Fruit fly (Drosophila melanogaster) whole organism, embryonic: ENCODE measurements around the gene Evi5.
A peak's percentile ranks its signal among the peaks of the same experiment; 100 is the strongest.

Source experiments
- Atf3 ChIP-seq: fragments of 200-800 bp; sonication (Bioruptor generic); optimal IDR thresholded peaks from 3 replicates; lab custom pipeline; 2016; ENCODE audit warnings: missing biosample characterization, missing genetic modification characterization
- Blimp-1 ChIP-seq: fragments of 200-800 bp; sonication (Bioruptor generic); optimal IDR thresholded peaks from 3 replicates; lab custom pipeline; 2018; ENCODE audit warnings: missing biosample characterization, missing genetic modification characterization, mild to moderate bottlenecking, moderate library complexity, missing genetic modification reagents
- CG10147 ChIP-seq: fragments of 200-800 bp; sonication (Bioruptor generic); optimal IDR thresholded peaks from 2 replicates; lab custom pipeline; 2019; ENCODE audit warnings: missing biosample characterization, mild to moderate bottlenecking, missing genetic modification characterization, moderate library complexity
- CG11695 ChIP-seq: fragments of 200-800 bp; sonication (Bioruptor generic); IDR thresholded peaks from 3 replicates; pipeline ENCODE4 v1.3.6; 2022; ENCODE audit warnings: missing biosample characterization, missing genetic modification characterization
- CG14860 ChIP-seq: fragments of 200-800 bp; sonication (Bioruptor generic); IDR thresholded peaks from 3 replicates; pipeline ENCODE4 v1.3.6; 2022; ENCODE audit warnings: missing biosample characterization, missing genetic modification characterization; ENCODE audit not compliant: partially characterized antibody
- CG15479 ChIP-seq: fragments of 200-800 bp; sonication (Bioruptor generic); optimal IDR thresholded peaks from 3 replicates; lab custom pipeline; 2019; ENCODE audit warnings: missing biosample characterization, mild to moderate bottlenecking, missing genetic modification characterization, moderate library complexity
- CG17385 ChIP-seq: fragments of 200-800 bp; sonication (Bioruptor generic); optimal IDR thresholded peaks from 3 replicates; lab custom pipeline; 2018; ENCODE audit warnings: missing biosample characterization, mild to moderate bottlenecking, missing genetic modification characterization
- CG17912 ChIP-seq: fragments of 200-800 bp; sonication (Bioruptor generic); optimal IDR thresholded peaks from 2 replicates; lab custom pipeline; 2018; ENCODE audit warnings: missing biosample characterization, mild to moderate bottlenecking, missing genetic modification characterization
- CG2875 ChIP-seq: fragments of 200-800 bp; sonication (Bioruptor generic); optimal IDR thresholded peaks from 2 replicates; lab custom pipeline; 2017; ENCODE audit warnings: missing biosample characterization, mild to moderate bottlenecking, missing genetic modification characterization, missing genetic modification reagents
- CG31224 ChIP-seq: fragments of 200-800 bp; sonication (Bioruptor generic); IDR thresholded peaks from 2 replicates; pipeline ENCODE4 v1.3.6; 2022; ENCODE audit warnings: missing biosample characterization, missing genetic modification characterization
- CG31365 ChIP-seq: fragments of 200-800 bp; sonication (Bioruptor generic); optimal IDR thresholded peaks from 2 replicates; lab custom pipeline; 2018; ENCODE audit warnings: missing biosample characterization, mild to moderate bottlenecking, missing genetic modification characterization
- CG3281 ChIP-seq: fragments of 200-800 bp; sonication (Bioruptor generic); optimal IDR thresholded peaks from 3 replicates; lab custom pipeline; 2017; ENCODE audit warnings: missing biosample characterization, mild to moderate bottlenecking, missing genetic modification characterization
- CG34376 ChIP-seq: fragments of 200-800 bp; sonication (Bioruptor generic); optimal IDR thresholded peaks from 2 replicates; lab custom pipeline; 2018; ENCODE audit warnings: missing biosample characterization, mild to moderate bottlenecking, missing genetic modification characterization
- CG4617 ChIP-seq: fragments of 200-800 bp; sonication (Bioruptor generic); optimal IDR thresholded peaks from 3 replicates; lab custom pipeline; 2016; ENCODE audit warnings: missing biosample characterization, missing genetic modification characterization, borderline replicate concordance
- CG6791 ChIP-seq: fragments of 200-800 bp; sonication (Bioruptor generic); IDR thresholded peaks from 3 replicates; pipeline ENCODE4 v1.3.6; 2022; ENCODE audit warnings: missing biosample characterization, missing genetic modification characterization; ENCODE audit not compliant: partially characterized antibody
- CG6854 ChIP-seq: fragments of 200-800 bp; sonication (Bioruptor generic); optimal IDR thresholded peaks from 3 replicates; lab custom pipeline; 2017; ENCODE audit warnings: missing biosample characterization, mild to moderate bottlenecking, missing genetic modification characterization
- CG7372 ChIP-seq: fragments of 200-800 bp; sonication (Bioruptor generic); IDR thresholded peaks from 2 replicates; pipeline ENCODE4 v1.3.6; 2022; ENCODE audit warnings: missing biosample characterization, missing genetic modification characterization
- CG8388 ChIP-seq: fragments of 200-800 bp; sonication (Bioruptor generic); optimal IDR thresholded peaks from 2 replicates; lab custom pipeline; 2019; ENCODE audit warnings: missing biosample characterization, mild to moderate bottlenecking, missing genetic modification characterization, moderate library complexity
- CG9609 ChIP-seq: fragments of 200-800 bp; sonication (Bioruptor generic); optimal IDR thresholded peaks from 3 replicates; lab custom pipeline; 2016; ENCODE audit warnings: missing biosample characterization, missing genetic modification characterization
- Dek ChIP-seq: fragments of 200-800 bp; sonication (Bioruptor generic); optimal IDR thresholded peaks from 3 replicates; lab custom pipeline; 2019; ENCODE audit warnings: missing biosample characterization, mild to moderate bottlenecking, missing genetic modification characterization, moderate library complexity
- Lhr ChIP-seq: fragments of 200-800 bp; sonication (Bioruptor generic); optimal IDR thresholded peaks from 3 replicates; lab custom pipeline; 2017; ENCODE audit warnings: mild to moderate bottlenecking, missing biosample characterization, missing genetic modification reagents, missing genetic modification characterization
- Lpt ChIP-seq: fragments of >200 bp; optimal IDR thresholded peaks from 2 replicates; lab custom pipeline; 2018; ENCODE audit warnings: missing biosample characterization, missing genetic modification characterization
- Mrtf ChIP-seq: fragments of 200-800 bp; sonication (Bioruptor generic); IDR thresholded peaks from 3 replicates; pipeline ENCODE4 v1.3.6; 2022; ENCODE audit warnings: missing biosample characterization, missing genetic modification characterization
- Optix ChIP-seq: fragments of 200-800 bp; sonication (Bioruptor generic); IDR thresholded peaks from 3 replicates; pipeline ENCODE4 v1.3.6; 2022; ENCODE audit warnings: missing biosample characterization, missing genetic modification characterization
- Scr ChIP-seq: fragments of 200-800 bp; sonication (Bioruptor generic); IDR thresholded peaks from 2 replicates; pipeline ENCODE4 v1.3.6; 2022; ENCODE audit warnings: missing biosample characterization, missing genetic modification characterization; ENCODE audit not compliant: partially characterized antibody
- Sry-β ChIP-seq: fragments of 200-800 bp; sonication (Bioruptor generic); optimal IDR thresholded peaks from 2 replicates; lab custom pipeline; 2018; ENCODE audit warnings: missing biosample characterization, mild to moderate bottlenecking, missing genetic modification characterization, moderate library complexity
- ac ChIP-seq: fragments of 200-800 bp; sonication (Bioruptor generic); optimal IDR thresholded peaks from 3 replicates; lab custom pipeline; 2017; ENCODE audit warnings: missing biosample characterization, mild to moderate bottlenecking, missing genetic modification characterization
- al ChIP-seq: fragments of 200-800 bp; sonication (Bioruptor generic); IDR thresholded peaks from 2 replicates; pipeline ENCODE4 v1.3.6; 2022; ENCODE audit warnings: missing biosample characterization, missing genetic modification characterization
- az2 ChIP-seq: fragments of 200-800 bp; sonication (Bioruptor generic); optimal IDR thresholded peaks from 3 replicates; lab custom pipeline; 2016; ENCODE audit warnings: missing biosample characterization, missing genetic modification characterization
- chn ChIP-seq: fragments of 200-800 bp; sonication (Bioruptor generic); optimal IDR thresholded peaks from 2 replicates; lab custom pipeline; 2016; ENCODE audit warnings: missing biosample characterization, missing genetic modification characterization
- corto ChIP-seq: fragments of 200-800 bp; sonication (Bioruptor generic); optimal IDR thresholded peaks from 2 replicates; lab custom pipeline; 2016; ENCODE audit warnings: missing biosample characterization, mild to moderate bottlenecking, missing genetic modification characterization, moderate library complexity
- eyg ChIP-seq: fragments of 200-800 bp; sonication (Bioruptor generic); optimal IDR thresholded peaks from 3 replicates; lab custom pipeline; 2016; ENCODE audit warnings: missing biosample characterization, missing genetic modification characterization
- gcm ChIP-seq: fragments of 200-800 bp; sonication (Bioruptor generic); optimal IDR thresholded peaks from 2 replicates; lab custom pipeline; 2019; ENCODE audit warnings: missing biosample characterization, mild to moderate bottlenecking, missing genetic modification characterization, moderate library complexity
- grau ChIP-seq: fragments of 200-800 bp; optimal IDR thresholded peaks from 3 replicates; lab custom pipeline; 2019; ENCODE audit warnings: missing biosample characterization, mild to moderate bottlenecking, missing genetic modification characterization, moderate library complexity
- hbn ChIP-seq: fragments of 200-800 bp; sonication (Bioruptor generic); IDR thresholded peaks from 2 replicates; pipeline ENCODE4 v1.3.6; 2022; ENCODE audit warnings: missing biosample characterization, missing genetic modification characterization; ENCODE audit not compliant: partially characterized antibody
- hkb ChIP-seq, 2 experiments: fragments of 200-800 bp in 1 of 2; fragments of >200 bp in 1 of 2; sonication (Bioruptor generic) in 1 of 2; IDR thresholded peaks in 1 of 2; optimal IDR thresholded peaks in 1 of 2; 2 replicates each; pipeline versions ENCODE4 v1.3.6 to Lab custom; 2017 to 2022; ENCODE audit warnings: missing biosample characterization in 1 of 2, missing genetic modification characterization in 1 of 2
- lab ChIP-seq: fragments of 200-800 bp; sonication (Bioruptor generic); optimal IDR thresholded peaks from 3 replicates; lab custom pipeline; 2017; ENCODE audit warnings: missing biosample characterization, missing genetic modification characterization, mild to moderate bottlenecking, moderate library complexity, missing genetic modification reagents
- lov ChIP-seq, 2 experiments: fragments of 200-800 bp in 1 of 2; fragments of >200 bp in 1 of 2; sonication (Bioruptor generic) in 1 of 2; IDR thresholded peaks in 1 of 2; optimal IDR thresholded peaks in 1 of 2; 2 replicates in 1 of 2; 3 replicates in 1 of 2; pipeline versions ENCODE4 v1.3.6 to Lab custom; 2017 to 2022; ENCODE audit warnings: missing biosample characterization in 1 of 2, missing genetic modification characterization in 1 of 2
- maf-S ChIP-seq: fragments of 200-800 bp; sonication (Bioruptor generic); optimal IDR thresholded peaks from 2 replicates; lab custom pipeline; 2016; ENCODE audit warnings: missing biosample characterization, missing genetic modification characterization
- nau ChIP-seq: fragments of 200-800 bp; sonication (Bioruptor generic); optimal IDR thresholded peaks from 3 replicates; lab custom pipeline; 2017; ENCODE audit warnings: missing biosample characterization, mild to moderate bottlenecking, missing genetic modification characterization, missing genetic modification reagents
- nerfin-1 ChIP-seq: fragments of 200-800 bp; sonication (Bioruptor generic); optimal IDR thresholded peaks from 3 replicates; lab custom pipeline; 2019; ENCODE audit warnings: missing biosample characterization, mild to moderate bottlenecking, missing genetic modification characterization, moderate library complexity
- pzg ChIP-seq: fragments of 200-800 bp; sonication (Bioruptor generic); optimal IDR thresholded peaks from 3 replicates; lab custom pipeline; 2018; ENCODE audit warnings: missing biosample characterization, mild to moderate bottlenecking, missing genetic modification characterization, moderate library complexity
- ro ChIP-seq: fragments of 200-800 bp; sonication (Bioruptor generic); IDR thresholded peaks from 2 replicates; pipeline ENCODE4 v1.3.6; 2022; ENCODE audit warnings: missing biosample characterization, missing genetic modification characterization
- so ChIP-seq: fragments of 200-800 bp; sonication (Bioruptor generic); IDR thresholded peaks from 3 replicates; pipeline ENCODE4 v1.3.6; 2022; ENCODE audit warnings: missing biosample characterization, missing genetic modification characterization
- sob ChIP-seq: fragments of 200-800 bp; sonication (Bioruptor generic); IDR thresholded peaks from 2 replicates; pipeline ENCODE4 v1.3.6; 2022; ENCODE audit warnings: missing biosample characterization, missing genetic modification characterization
- usp ChIP-seq: fragments of >200 bp; optimal IDR thresholded peaks from 2 replicates; lab custom pipeline; 2017; ENCODE audit warnings: missing biosample characterization, missing genetic modification characterization
- zen2 ChIP-seq: fragments of 200-800 bp; sonication (Bioruptor generic); IDR thresholded peaks from 3 replicates; pipeline ENCODE4 v1.3.6; 2022; ENCODE audit warnings: missing biosample characterization, missing genetic modification characterization; ENCODE audit not compliant: partially characterized antibody

Evi5 gene

DNA sequence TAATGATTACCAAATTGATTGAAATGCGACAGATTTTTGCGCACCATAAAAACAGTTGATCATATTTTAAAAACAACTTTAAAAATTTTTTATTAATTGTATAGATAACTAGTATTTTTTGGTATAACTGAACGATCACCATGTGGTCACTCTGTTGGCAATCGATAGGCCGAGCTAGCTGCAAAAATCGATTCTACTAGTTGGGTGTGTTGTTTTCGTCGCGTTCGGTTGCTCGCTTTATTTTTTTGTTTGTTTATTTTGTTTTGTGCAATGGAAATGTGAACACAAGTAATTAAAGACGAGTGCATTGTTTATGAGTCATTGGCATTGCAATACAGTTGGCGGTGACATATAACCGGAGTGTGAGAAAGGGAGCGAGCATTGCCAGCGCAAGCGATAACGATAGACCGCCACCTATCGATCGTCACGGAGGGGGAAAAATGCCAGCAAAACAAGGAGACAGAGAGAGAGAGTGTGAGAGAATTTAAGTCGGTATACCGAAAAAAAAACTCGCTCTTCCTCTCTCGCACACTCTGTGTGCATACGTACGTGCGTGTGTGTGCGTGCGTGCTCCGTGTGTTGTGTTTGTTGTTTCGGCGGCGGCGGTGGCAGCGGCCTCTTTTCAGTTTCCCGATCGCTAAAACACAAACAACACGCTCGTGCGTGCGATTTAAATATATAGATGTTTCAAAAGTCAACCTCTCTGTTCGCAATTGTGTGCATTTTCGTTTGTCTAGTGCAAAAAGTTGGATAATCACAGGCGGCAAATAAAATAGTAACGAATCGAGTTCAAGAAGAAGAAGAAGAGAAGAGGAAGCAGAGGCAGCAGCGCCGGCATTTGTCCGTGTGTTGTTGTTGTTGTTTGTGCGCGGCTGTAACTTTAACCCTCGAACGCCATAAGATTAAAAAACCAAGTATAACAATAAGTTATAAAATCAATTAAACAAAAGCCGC is 64.4 kb downstream of the Evi5 start (continued):
- no peak for TF ChIP-seq CG17912 (GFP tag; lab: Kevin White, UChicago)
- peak; percentile 49 for TF ChIP-seq CG4617 (GFP tag; lab: Kevin White, UChicago)
- no peak for TF ChIP-seq CG34376 (GFP tag; lab: Kevin White, UChicago)
- no peak for TF ChIP-seq CG31365 (tag; lab: Kevin White, UChicago)
- TF ChIP-seq CG6791 (GFP tag; lab: Robert Waterston, UW): peak; percentile 70
- no peak for TF ChIP-seq CG6854
- peak; percentile 56 for TF ChIP-seq nerfin-1 (tag; lab: Kevin White, UChicago)
- TF ChIP-seq Lhr (GFP tag; lab: Kevin White, UChicago): peak; percentile 49
- TF ChIP-seq chn: no peak
- TF ChIP-seq Atf3 (GFP tag; lab: Kevin White, UChicago): no peak
- peak; percentile 96 for TF ChIP-seq CG17385 (GFP tag; lab: Kevin White, UChicago)
- TF ChIP-seq lab (GFP tag; lab: Kevin White, UChicago): no peak
- TF ChIP-seq ro: no peak
- no peak for TF ChIP-seq az2 (GFP tag; lab: Kevin White, UChicago)
- no peak for TF ChIP-seq corto
- no peak for TF ChIP-seq grau (tag; lab: Kevin White, UChicago)
- TF ChIP-seq hbn: 0 out of 2 replicates have a peak, but pooled peaks have one; percentile 52
- no peak for TF ChIP-seq CG2875 (GFP tag; lab: Kevin White, UChicago)
- TF ChIP-seq CG9609: no peak
- no peak for TF ChIP-seq CG31224 (GFP tag; lab: Robert Waterston, UW)
- peak; percentile 83 for TF ChIP-seq CG14860 (GFP tag; lab: Robert Waterston, UW)
- TF ChIP-seq ac: no peak
- no peak for TF ChIP-seq Optix
- TF ChIP-seq Dek (tag; lab: Kevin White, UChicago): no peak
- no peak for TF ChIP-seq CG8388 (GFP tag; lab: Kevin White, UChicago)
- no peak for TF ChIP-seq CG10147
- peak; percentile 13 for TF ChIP-seq CG15479 (GFP tag; lab: Kevin White, UChicago)
- TF ChIP-seq Sry-β (GFP tag; lab: Kevin White, UChicago): no peak
- peak; percentile 74 for TF ChIP-seq zen2
- no peak for TF ChIP-seq hkb (optimal IDR thresholded peaks at IDR 0.05; lab: Kevin White, UChicago)
- no peak for TF ChIP-seq hkb (GFP tag; IDR thresholded peaks at IDR 0.05; lab: Robert Waterston, UW)
- TF ChIP-seq usp: no peak
- TF ChIP-seq al (GFP tag; lab: Robert Waterston, UW): no peak
- no peak for TF ChIP-seq Lpt (GFP tag; lab: Kevin White, UChicago)
- TF ChIP-seq maf-S: no peak
- no peak for TF ChIP-seq gcm
- TF ChIP-seq nau (GFP tag; lab: Kevin White, UChicago): no peak
- TF ChIP-seq CG7372 (GFP tag; lab: Robert Waterston, UW): no peak
- TF ChIP-seq Mrtf (GFP tag; lab: Robert Waterston, UW): no peak
- TF ChIP-seq CG3281 (GFP tag; lab: Kevin White, UChicago): peak; percentile 5
- peak; percentile 36 for TF ChIP-seq pzg (GFP tag; lab: Kevin White, UChicago)
- no peak for TF ChIP-seq Blimp-1 (GFP tag; lab: Kevin White, UChicago)
- TF ChIP-seq Scr (GFP tag; lab: Robert Waterston, UW): peak; percentile 78
- no peak for TF ChIP-seq lov (optimal IDR thresholded peaks at IDR 0.05; lab: Kevin White, UChicago)
- no peak for TF ChIP-seq lov (GFP tag; IDR thresholded peaks at IDR 0.05; lab: Robert Waterston, UW)
- no peak for TF ChIP-seq CG11695 (GFP tag; lab: Robert Waterston, UW)
- 0 out of 3 replicates have a peak, but pooled peaks have one; percentile 30 for TF ChIP-seq so (GFP tag; lab: Robert Waterston, UW)
- no peak for TF ChIP-seq sob (GFP tag; lab: Robert Waterston, UW)
- no peak for TF ChIP-seq eyg (GFP tag; lab: Kevin White, UChicago)
